Worm (Caenorhabditis elegans) whole organism, L2 larva: ENCODE measurements around the gene ZK899.2.

Experiments used
- R02D3.7 ChIP-seq: fragments of 150-350 bp; optimal IDR thresholded peaks from 2 replicates; lab custom pipeline; 2014; ENCODE audit warnings: missing biosample characterization, missing genetic modification characterization
- fos-1 ChIP-seq: fragments of 150-350 bp; optimal IDR thresholded peaks from 2 replicates; lab custom pipeline; 2014; ENCODE audit warnings: missing biosample characterization, missing genetic modification characterization
- lin-13 ChIP-seq: fragments of 150-350 bp; optimal IDR thresholded peaks from 2 replicates; lab custom pipeline; 2014; ENCODE audit warnings: missing biosample characterization, missing genetic modification reagents, missing genetic modification characterization
- mdl-1 ChIP-seq, 2 experiments: fragments of 150-350 bp in 1 of 2; sonication (generic microtip) in 1 of 2; optimal IDR thresholded peaks; 2 replicates each; lab custom pipeline; 2017; ENCODE audit warnings: missing biosample characterization in 2 of 2, missing genetic modification characterization in 2 of 2
- nhr-10 ChIP-seq: sonication (generic microtip); optimal IDR thresholded peaks from 2 replicates; lab custom pipeline; 2017; ENCODE audit warnings: missing biosample characterization, missing genetic modification characterization
- nhr-11 ChIP-seq: fragments of 150-350 bp; optimal IDR thresholded peaks from 2 replicates; lab custom pipeline; 2014; ENCODE audit warnings: missing biosample characterization, missing genetic modification characterization
- nhr-12 ChIP-seq: fragments of 150-350 bp; optimal IDR thresholded peaks from 2 replicates; lab custom pipeline; 2014; ENCODE audit warnings: missing biosample characterization, missing genetic modification characterization
- nhr-25 ChIP-seq: fragments of 150-350 bp; sonication (generic microtip); optimal IDR thresholded peaks from 3 replicates; lab custom pipeline; 2014; ENCODE audit warnings: missing biosample characterization, missing genetic modification characterization
- skn-1 ChIP-seq: sonication (generic microtip); optimal IDR thresholded peaks from 2 replicates; lab custom pipeline; 2017; ENCODE audit warnings: missing biosample characterization, missing genetic modification characterization
- snpc-4 ChIP-seq: fragments of 150-350 bp; optimal IDR thresholded peaks from 2 replicates; lab custom pipeline; 2014; ENCODE audit warnings: missing biosample characterization, missing genetic modification characterization
- unc-62 ChIP-seq: fragments of 150-350 bp; optimal IDR thresholded peaks from 2 replicates; lab custom pipeline; 2014; ENCODE audit warnings: missing biosample characterization, missing genetic modification reagents, missing genetic modification characterization
- zag-1 ChIP-seq: fragments of 150-350 bp; optimal IDR thresholded peaks from 2 replicates; lab custom pipeline; 2014; ENCODE audit warnings: missing biosample characterization, missing genetic modification characterization
- ztf-4 ChIP-seq: fragments of 150-350 bp; optimal IDR thresholded peaks from 2 replicates; lab custom pipeline; 2014; ENCODE audit warnings: missing biosample characterization, missing genetic modification characterization

DNA sequence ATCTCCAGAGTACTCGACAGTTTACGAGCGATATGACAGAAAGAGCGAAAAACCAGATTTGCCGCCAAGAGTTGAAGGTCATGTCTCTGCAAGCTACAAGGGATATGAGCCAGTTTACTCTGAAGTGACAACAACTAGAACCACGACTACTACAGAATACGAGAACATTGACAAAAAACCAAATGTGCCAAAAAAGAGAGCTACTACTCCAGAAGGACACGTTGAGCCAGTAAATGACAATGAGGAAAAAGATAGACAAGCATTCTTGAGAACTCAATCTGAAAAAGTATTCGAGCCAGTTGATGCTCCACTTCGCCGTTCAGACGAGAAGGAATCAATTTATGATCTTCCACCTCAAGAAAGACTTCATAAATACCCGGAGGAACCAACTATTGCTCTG lies 34.5 kb downstream of the ZK899.2 start:
- TF ChIP-seq mdl-1 (tag; optimal IDR thresholded peaks at IDR 0.05; lab: Kevin White, UChicago) (no peak), unc-62 (GFP tag; lab: Kevin White, UChicago) (no peak), nhr-11 (no peak), nhr-10 (no peak), lin-13 (GFP tag; lab: Kevin White, UChicago) (no peak), nhr-25 (tag; lab: Kevin White, UChicago) (no peak), R02D3.7 (no peak), snpc-4 (tag; lab: Kevin White, UChicago) (no peak), fos-1 (tag; lab: Kevin White, UChicago) (no peak), nhr-12 (tag; lab: Kevin White, UChicago) (no peak), ztf-4 (tag; lab: Kevin White, UChicago) (no peak), skn-1 (tag; lab: Kevin White, UChicago) (no peak), zag-1 (no peak)
